Worm (Caenorhabditis elegans) whole organism, L1 larva: Measurements from ENCODE around the gene H29C22.1.

Experiments
- blmp-1 ChIP-seq: fragments of 150-350 bp; optimal IDR thresholded peaks from 2 replicates; lab custom pipeline; 2014; ENCODE audit warnings: missing biosample characterization, missing genetic modification characterization
- ceh-82 ChIP-seq, 3 experiments: fragments of 150-350 bp in 1 of 3; sonication (generic microtip) in 2 of 3; optimal IDR thresholded peaks; 2 replicates each; lab custom pipeline; 2014 to 2017; ENCODE audit warnings: missing biosample characterization in 3 of 3, missing genetic modification characterization in 3 of 3
- dsc-1 ChIP-seq: sonication (generic microtip); optimal IDR thresholded peaks from 2 replicates; lab custom pipeline; 2016; ENCODE audit warnings: mild to moderate bottlenecking, missing genetic modification characterization, missing compliant biosample characterization
- efl-1 ChIP-seq, 4 experiments: fragments of 150-350 bp; optimal IDR thresholded peaks in 3 of 4; peaks in 1 of 4; 1 replicate in 1 of 4; 2 replicates in 3 of 4; lab custom pipeline; 2014; ENCODE audit warnings: missing biosample characterization in 2 of 4, missing genetic modification characterization in 2 of 4, missing genetic modification reagents in 2 of 4
- fkh-4 ChIP-seq: sonication (generic microtip); optimal IDR thresholded peaks from 2 replicates; lab custom pipeline; 2016; ENCODE audit warnings: missing compliant biosample characterization, missing genetic modification characterization, borderline replicate concordance
- lin-13 ChIP-seq: fragments of 150-350 bp; optimal IDR thresholded peaks from 2 replicates; lab custom pipeline; 2014; ENCODE audit warnings: missing biosample characterization, missing genetic modification reagents, missing genetic modification characterization
- lin-15B ChIP-seq: fragments of 150-350 bp; sonication (generic microtip); optimal IDR thresholded peaks from 3 replicates; lab custom pipeline; 2014; ENCODE audit warnings: missing biosample characterization, missing genetic modification characterization
- nhr-12 ChIP-seq: sonication (generic microtip); optimal IDR thresholded peaks from 2 replicates; lab custom pipeline; 2017; ENCODE audit warnings: missing biosample characterization, missing genetic modification characterization
- nhr-237 ChIP-seq: fragments of 150-350 bp; optimal IDR thresholded peaks from 2 replicates; lab custom pipeline; 2014; ENCODE audit warnings: missing biosample characterization, missing genetic modification characterization
- sox-4 ChIP-seq: sonication (generic microtip); optimal IDR thresholded peaks from 2 replicates; lab custom pipeline; 2016; ENCODE audit warnings: missing genetic modification characterization, missing compliant biosample characterization
- unc-86 ChIP-seq: sonication (generic microtip); optimal IDR thresholded peaks from 2 replicates; lab custom pipeline; 2016; ENCODE audit warnings: missing genetic modification characterization, missing compliant biosample characterization

- TF ChIP-seq nhr-12 (tag; lab: Kevin White, UChicago), result no peak
- TF ChIP-seq nhr-237, result no peak
- no peak for TF ChIP-seq fkh-4 (tag; lab: Kevin White, UChicago)
- TF ChIP-seq efl-1 (optimal IDR thresholded peaks at IDR 0.05; lab: Kevin White, UChicago), result no peak
- no peak for TF ChIP-seq efl-1 (GFP tag; optimal IDR thresholded peaks at IDR 0.05 in 1 of 2; lab: Kevin White, UChicago)
- TF ChIP-seq sox-4 (tag; lab: Kevin White, UChicago), result no peak
- TF ChIP-seq ceh-82 (tag; optimal IDR thresholded peaks at IDR 0.05; lab: Kevin White, UChicago), result no peak
- no peak for TF ChIP-seq unc-86
- TF ChIP-seq lin-15B (tag; lab: Kevin White, UChicago), result no peak
- peak; percentile 20 for TF ChIP-seq blmp-1 (tag; lab: Kevin White, UChicago)
- TF ChIP-seq lin-13 (GFP tag; lab: Kevin White, UChicago), result no peak
- TF ChIP-seq dsc-1, result no peak
These were observed 25.1 kb upstream of the H29C22.1 start for ce11 chrX:9336227-9336626.
